Worm (Caenorhabditis elegans) whole organism, L4 larva: ENCODE data around the gene F47B8.18.

Experiments used
- D1046.2 ChIP-seq: fragments of 200-800 bp; sonication (Bioruptor generic); IDR thresholded peaks from 2 replicates; pipeline ENCODE4 v1.3.6; 2022; ENCODE audit warnings: missing genetic modification characterization, missing compliant biosample characterization
- F26F4.8 ChIP-seq: fragments of 200-800 bp; sonication (Bioruptor generic); conservative IDR thresholded peaks from 2 replicates; pipeline ENCODE4 v1.3.6; 2022; ENCODE audit warnings: missing genetic modification characterization, missing compliant biosample characterization
- R02D3.7 ChIP-seq: fragments of 150-350 bp; sonication (generic microtip); optimal IDR thresholded peaks from 3 replicates; lab custom pipeline; 2014; ENCODE audit warnings: missing biosample characterization, missing genetic modification characterization
- T20F7.1 ChIP-seq: fragments of 200-800 bp; sonication (Bioruptor generic); optimal IDR thresholded peaks from 2 replicates; lab custom pipeline; 2018; ENCODE audit warnings: mild to moderate bottlenecking, missing genetic modification characterization, missing compliant biosample characterization
- T26A8.4 ChIP-seq: fragments of 200-800 bp; sonication (Bioruptor generic); IDR thresholded peaks from 2 replicates; pipeline ENCODE4 v1.3.6; 2022; ENCODE audit warnings: missing genetic modification characterization, missing compliant biosample characterization
- ZK546.5 ChIP-seq, 2 experiments: sonication (generic microtip); optimal IDR thresholded peaks; 2 replicates each; lab custom pipeline; 2017; ENCODE audit warnings: missing biosample characterization in 2 of 2, missing genetic modification characterization in 2 of 2
- arid-1 ChIP-seq: fragments of 200-800 bp; sonication (Bioruptor generic); conservative IDR thresholded peaks from 2 replicates; pipeline ENCODE4 v1.3.6; 2022; ENCODE audit warnings: missing genetic modification reagents, missing genetic modification characterization, missing compliant biosample characterization
- ceh-28 ChIP-seq: fragments of 150-350 bp; optimal IDR thresholded peaks from 2 replicates; lab custom pipeline; 2014; ENCODE audit warnings: missing biosample characterization, missing genetic modification reagents, missing genetic modification characterization
- ceh-32 ChIP-seq: sonication (generic microtip); optimal IDR thresholded peaks from 2 replicates; lab custom pipeline; 2016; ENCODE audit warnings: mild to moderate bottlenecking, missing genetic modification characterization, missing compliant biosample characterization; ENCODE audit not compliant: poor library complexity
- ceh-44 ChIP-seq: fragments of 200-800 bp; sonication (Bioruptor generic); IDR thresholded peaks from 2 replicates; pipeline ENCODE4 v1.3.6; 2022; ENCODE audit warnings: missing genetic modification reagents, missing genetic modification characterization, missing compliant biosample characterization
- ceh-62 ChIP-seq: sonication (generic microtip); optimal IDR thresholded peaks from 2 replicates; lab custom pipeline; 2017; ENCODE audit warnings: missing biosample characterization, missing genetic modification characterization
- ces-1 ChIP-seq: fragments of 150-350 bp; sonication (generic microtip); optimal IDR thresholded peaks from 4 replicates; lab custom pipeline; 2014; ENCODE audit warnings: missing biosample characterization, missing genetic modification reagents, missing genetic modification characterization
- ctbp-1 ChIP-seq: fragments of 200-800 bp; sonication (Bioruptor generic); IDR thresholded peaks from 2 replicates; pipeline ENCODE4 v1.3.6; 2022; ENCODE audit warnings: missing genetic modification reagents, missing genetic modification characterization, missing compliant biosample characterization
- daf-16 ChIP-seq, 3 experiments: sonication (generic microtip); optimal IDR thresholded peaks; 2 replicates each; lab custom pipeline; 2016 to 2017; ENCODE audit warnings: missing genetic modification characterization in 3 of 3, missing genetic modification reagents in 3 of 3, mild to moderate bottlenecking in 2 of 3, missing compliant biosample characterization in 2 of 3, missing biosample characterization in 1 of 3, moderate library complexity in 1 of 3
- daf-8 ChIP-seq: fragments of 200-800 bp; sonication (Bioruptor generic); IDR thresholded peaks from 2 replicates; pipeline ENCODE4 v1.3.6; 2022; ENCODE audit warnings: missing genetic modification characterization, missing compliant biosample characterization
- dmd-6 ChIP-seq: fragments of 200-800 bp; sonication (Bioruptor generic); IDR thresholded peaks from 2 replicates; pipeline ENCODE4 v1.3.6; 2022; ENCODE audit warnings: missing genetic modification reagents, missing genetic modification characterization, missing compliant biosample characterization
- dmd-8 ChIP-seq: fragments of 200-800 bp; sonication (Bioruptor generic); IDR thresholded peaks from 2 replicates; pipeline ENCODE4 v1.3.6; 2022; ENCODE audit warnings: missing genetic modification characterization, missing compliant biosample characterization
- dmd-9 ChIP-seq: fragments of 200-800 bp; sonication (Bioruptor generic); IDR thresholded peaks from 2 replicates; pipeline ENCODE4 v1.3.6; 2022; ENCODE audit warnings: missing genetic modification reagents, missing genetic modification characterization, missing compliant biosample characterization
- dpl-1 ChIP-seq: fragments of 150-350 bp; optimal IDR thresholded peaks from 2 replicates; lab custom pipeline; 2014; ENCODE audit warnings: missing biosample characterization, missing genetic modification reagents, missing genetic modification characterization
- duxl-1 ChIP-seq: sonication (generic microtip); optimal IDR thresholded peaks from 2 replicates; lab custom pipeline; 2016; ENCODE audit warnings: mild to moderate bottlenecking, missing genetic modification characterization, moderate library complexity, missing compliant biosample characterization; ENCODE audit not compliant: poor library complexity
- dve-1 ChIP-seq: sonication (generic microtip); optimal IDR thresholded peaks from 2 replicates; lab custom pipeline; 2017; ENCODE audit warnings: antibody characterized with exemption, mild to moderate bottlenecking, missing genetic modification characterization, missing compliant biosample characterization; ENCODE audit not compliant: insufficient read depth
- hif-1 ChIP-seq, 2 experiments: sonication (generic microtip); optimal IDR thresholded peaks; 2 replicates each; lab custom pipeline; 2016 to 2017; ENCODE audit warnings: missing compliant biosample characterization in 2 of 2, missing genetic modification characterization in 2 of 2, missing genetic modification reagents in 2 of 2, missing genotype in 2 of 2, mild to moderate bottlenecking in 1 of 2
- hlh-11 ChIP-seq: fragments of 200-800 bp; sonication (Bioruptor generic); optimal IDR thresholded peaks from 2 replicates; lab custom pipeline; 2018; ENCODE audit warnings: mild to moderate bottlenecking, missing genetic modification characterization, missing compliant biosample characterization
- lim-7 ChIP-seq: fragments of 200-800 bp; sonication (Bioruptor generic); IDR thresholded peaks from 2 replicates; pipeline ENCODE4 v1.3.6; 2022; ENCODE audit warnings: missing genetic modification characterization, missing compliant biosample characterization
- lin-13 ChIP-seq: fragments of 150-350 bp; optimal IDR thresholded peaks from 2 replicates; lab custom pipeline; 2014; ENCODE audit warnings: missing biosample characterization, missing genetic modification reagents, missing genetic modification characterization
- lin-29 ChIP-seq: fragments of 200-800 bp; sonication (Bioruptor generic); IDR thresholded peaks from 2 replicates; pipeline ENCODE4 v1.3.6; 2022; ENCODE audit warnings: missing genetic modification reagents, missing genetic modification characterization, missing compliant biosample characterization
- lin-38 ChIP-seq: fragments of 200-800 bp; sonication (Bioruptor generic); IDR thresholded peaks from 2 replicates; pipeline ENCODE4 v1.3.6; 2022; ENCODE audit warnings: missing genetic modification reagents, missing genetic modification characterization, missing compliant biosample characterization
- lir-3 ChIP-seq: sonication (generic microtip); optimal IDR thresholded peaks from 2 replicates; lab custom pipeline; 2016; ENCODE audit warnings: mild to moderate bottlenecking, missing genetic modification characterization, missing compliant biosample characterization
- madf-9 ChIP-seq: fragments of 200-800 bp; sonication (Bioruptor generic); conservative IDR thresholded peaks from 2 replicates; pipeline ENCODE4 v1.3.6; 2022; ENCODE audit warnings: missing genetic modification reagents, missing genetic modification characterization, missing compliant biosample characterization
- mdl-1 ChIP-seq, 2 experiments: fragments of 150-350 bp in 1 of 2; sonication (generic microtip) in 1 of 2; optimal IDR thresholded peaks; 2 replicates each; lab custom pipeline; 2014 to 2017; ENCODE audit warnings: missing biosample characterization in 2 of 2, missing genetic modification characterization in 2 of 2
- mes-2 ChIP-seq: sonication (generic microtip); optimal IDR thresholded peaks from 2 replicates; lab custom pipeline; 2016; ENCODE audit warnings: missing genotype, mild to moderate bottlenecking, missing genetic modification characterization, missing compliant biosample characterization; ENCODE audit not compliant: poor library complexity, severe bottlenecking
- mxl-2 ChIP-seq: fragments of 200-800 bp; sonication (Bioruptor generic); conservative IDR thresholded peaks from 2 replicates; pipeline ENCODE4 v1.3.6; 2022; ENCODE audit warnings: missing genetic modification reagents, missing genetic modification characterization, missing compliant biosample characterization
- mxl-3 ChIP-seq: fragments of 200-800 bp; sonication (Bioruptor generic); optimal IDR thresholded peaks from 2 replicates; lab custom pipeline; 2018; ENCODE audit warnings: mild to moderate bottlenecking, missing genetic modification characterization, missing compliant biosample characterization
- nhr-10 ChIP-seq: fragments of 150-350 bp; optimal IDR thresholded peaks from 2 replicates; lab custom pipeline; 2014; ENCODE audit warnings: missing biosample characterization, missing genetic modification characterization
- nhr-102 ChIP-seq: sonication (generic microtip); optimal IDR thresholded peaks from 2 replicates; lab custom pipeline; 2016; ENCODE audit warnings: mild to moderate bottlenecking, missing genetic modification characterization, moderate library complexity, missing compliant biosample characterization
- nhr-111 ChIP-seq: fragments of 200-800 bp; sonication (Bioruptor generic); optimal IDR thresholded peaks from 2 replicates; lab custom pipeline; 2018; ENCODE audit warnings: mild to moderate bottlenecking, missing genetic modification characterization, missing compliant biosample characterization
- nhr-237 ChIP-seq: sonication (generic microtip); optimal IDR thresholded peaks from 2 replicates; lab custom pipeline; 2017; ENCODE audit warnings: missing biosample characterization, missing genetic modification characterization
- pqm-1 ChIP-seq: sonication (generic microtip); optimal IDR thresholded peaks from 2 replicates; lab custom pipeline; 2017; ENCODE audit warnings: missing biosample characterization, missing genetic modification characterization
- rbr-2 ChIP-seq: sonication (generic microtip); optimal IDR thresholded peaks from 2 replicates; lab custom pipeline; 2016; ENCODE audit warnings: missing genotype, missing genetic modification characterization, missing compliant biosample characterization
- saeg-2 ChIP-seq: fragments of 200-800 bp; sonication (Bioruptor generic); IDR thresholded peaks from 2 replicates; pipeline ENCODE4 v1.3.6; 2022; ENCODE audit warnings: missing genetic modification reagents, missing genetic modification characterization, missing compliant biosample characterization
- tag-97 ChIP-seq: fragments of 200-800 bp; sonication (Bioruptor generic); IDR thresholded peaks from 2 replicates; pipeline ENCODE4 v1.3.6; 2022; ENCODE audit warnings: missing genetic modification characterization, missing compliant biosample characterization
- tra-1 ChIP-seq: fragments of 200-800 bp; sonication (Bioruptor generic); IDR thresholded peaks from 2 replicates; pipeline ENCODE4 v1.3.6; 2022; ENCODE audit warnings: missing genetic modification reagents, missing genetic modification characterization, missing compliant biosample characterization
- unc-130 ChIP-seq: sonication (generic microtip); optimal IDR thresholded peaks from 2 replicates; lab custom pipeline; 2016; ENCODE audit warnings: missing genetic modification reagents, missing genetic modification characterization, missing compliant biosample characterization
- vab-7 ChIP-seq: fragments of 200-800 bp; sonication (Bioruptor generic); IDR thresholded peaks from 2 replicates; pipeline ENCODE4 v1.3.6; 2022; ENCODE audit warnings: missing genetic modification reagents, missing genetic modification characterization, missing compliant biosample characterization
- zag-1 ChIP-seq: fragments of 150-350 bp; optimal IDR thresholded peaks from 2 replicates; lab custom pipeline; 2014; ENCODE audit warnings: missing biosample characterization, missing genetic modification characterization
- zfp-3 ChIP-seq: fragments of 200-800 bp; sonication (Bioruptor generic); conservative IDR thresholded peaks from 2 replicates; pipeline ENCODE4 v1.3.6; 2022; ENCODE audit warnings: missing genetic modification reagents, missing genetic modification characterization, missing compliant biosample characterization
- zip-11 ChIP-seq: fragments of 200-800 bp; sonication (Bioruptor generic); IDR thresholded peaks from 2 replicates; pipeline ENCODE4 v1.3.6; 2022; ENCODE audit warnings: missing genetic modification characterization, missing compliant biosample characterization
- zip-2 ChIP-seq: fragments of 150-350 bp; optimal IDR thresholded peaks from 2 replicates; lab custom pipeline; 2014; ENCODE audit warnings: missing biosample characterization, missing genetic modification characterization
- ztf-11 ChIP-seq: fragments of 150-350 bp; optimal IDR thresholded peaks from 2 replicates; lab custom pipeline; 2014; ENCODE audit warnings: missing biosample characterization, missing genetic modification characterization

F47B8.18 gene

ce11 chrV:14354258-14354877, 29.1 kb upstream of the F47B8.18 start, which contains the start of gene Y49A3A.3 (continued):
- TF ChIP-seq nhr-10 (tag; lab: Kevin White, UChicago), result no peak
- TF ChIP-seq T26A8.4 (GFP tag; lab: Robert Waterston, UW), result peak; percentile 86
- peak; percentile 58; the same call in 1 of the 2 replicates for TF ChIP-seq arid-1
- 0 out of 2 replicates have a peak, but pooled peaks have one; percentile 48 for TF ChIP-seq saeg-2 (GFP tag; lab: Robert Waterston, UW)
- no peak for TF ChIP-seq ceh-28 (tag; lab: Kevin White, UChicago)
- TF ChIP-seq mxl-2 (GFP tag; lab: Robert Waterston, UW), result 0 out of 2 replicates have a peak, but pooled peaks have one; percentile 7
- TF ChIP-seq madf-9 (GFP tag; lab: Robert Waterston, UW), result peak; percentile 30; the same call in 1 of the 2 replicates
- peak; percentile 7 for TF ChIP-seq lin-13
- TF ChIP-seq dmd-8 (GFP tag; lab: Robert Waterston, UW), result no peak
- TF ChIP-seq dpl-1 (GFP tag; lab: Kevin White, UChicago), result no peak
- TF ChIP-seq tra-1 (GFP tag; lab: Robert Waterston, UW), result no peak
- TF ChIP-seq duxl-1 (tag; lab: Kevin White, UChicago), result peak; percentile 37
- TF ChIP-seq T20F7.1, result peak; percentile 60
- no peak for TF ChIP-seq rbr-2 (tag; lab: Kevin White, UChicago)
- peak; percentile 91 for TF ChIP-seq nhr-102 (tag; lab: Kevin White, UChicago)
- TF ChIP-seq ceh-62, result no peak
- no peak for TF ChIP-seq mdl-1 (tag; optimal IDR thresholded peaks at IDR 0.05; lab: Kevin White, UChicago)
- TF ChIP-seq lim-7, result no peak
- TF ChIP-seq nhr-111 (GFP tag; lab: Kevin White, UChicago), result peak; percentile 28
- TF ChIP-seq dve-1 (tag; lab: Kevin White, UChicago), result peak; percentile 60
- no peak for TF ChIP-seq zip-2 (tag; lab: Kevin White, UChicago)
- no peak for TF ChIP-seq hif-1 (tag; optimal IDR thresholded peaks at IDR 0.05; lab: Kevin White, UChicago)
- TF ChIP-seq daf-8 (GFP tag; lab: Robert Waterston, UW), result no peak
- no peak for TF ChIP-seq lir-3
- peak; percentile 31 for TF ChIP-seq mes-2 (tag; lab: Kevin White, UChicago)
- no peak for TF ChIP-seq unc-130 (GFP tag; lab: Kevin White, UChicago)
- TF ChIP-seq hlh-11, result peak; percentile 55
- no peak for TF ChIP-seq R02D3.7 (tag; lab: Kevin White, UChicago)
- no peak for TF ChIP-seq tag-97
- peak in 1 of 2 experiments; percentile 28 for TF ChIP-seq daf-16 (GFP tag; optimal IDR thresholded peaks at IDR 0.05; lab: Kevin White, UChicago)
- TF ChIP-seq daf-16 (tag; optimal IDR thresholded peaks at IDR 0.05; lab: Kevin White, UChicago), result peak; percentile 61
- no peak for TF ChIP-seq lin-29
- TF ChIP-seq mxl-3, result peak; percentile 9
- TF ChIP-seq pqm-1 (tag; lab: Kevin White, UChicago), result no peak
- TF ChIP-seq zfp-3 (GFP tag; lab: Robert Waterston, UW), result peak; percentile 82; the same call in 1 of the 2 replicates
- 0 out of 2 replicates have a peak, but pooled peaks have one; percentile 7 for TF ChIP-seq D1046.2 (GFP tag; lab: Robert Waterston, UW)
- peak; percentile 49; the same call in 1 of the 2 replicates for TF ChIP-seq vab-7 (GFP tag; lab: Robert Waterston, UW)
- no peak for TF ChIP-seq ces-1 (GFP tag; lab: Kevin White, UChicago)
- peak; percentile 66 for TF ChIP-seq lin-38
- TF ChIP-seq nhr-237 (tag; lab: Kevin White, UChicago), result peak; percentile 58
- no peak for TF ChIP-seq dmd-9 (GFP tag; lab: Robert Waterston, UW)
- TF ChIP-seq zip-11 (GFP tag; lab: Robert Waterston, UW), result 0 out of 2 replicates have a peak, but pooled peaks have one; percentile 22
- no peak for TF ChIP-seq ceh-32 (tag; lab: Kevin White, UChicago)
- TF ChIP-seq ctbp-1 (GFP tag; lab: Robert Waterston, UW), result peak; percentile 40; the same call in 1 of the 2 replicates
- no peak for TF ChIP-seq ceh-44 (GFP tag; lab: Robert Waterston, UW)
- TF ChIP-seq zag-1 (tag; lab: Kevin White, UChicago), result no peak
- peak; percentile 27; the same call in 1 of the 2 replicates for TF ChIP-seq F26F4.8
- TF ChIP-seq ZK546.5 (tag; optimal IDR thresholded peaks at IDR 0.05; lab: Kevin White, UChicago), result peak in 1 of 2 experiments; percentile 2
- no peak for TF ChIP-seq ztf-11 (tag; lab: Kevin White, UChicago)
- peak; percentile 54 for TF ChIP-seq dmd-6 (GFP tag; lab: Robert Waterston, UW)
